Fruit fly (Drosophila melanogaster) whole organism, embryonic: Measurements from ENCODE around the gene fzy.

ENCODE experiments used
- B-H1 ChIP-seq: fragments of 200-800 bp; sonication (Bioruptor generic); IDR thresholded peaks from 3 replicates; pipeline ENCODE4 v1.3.6; 2022; ENCODE audit warnings: missing biosample characterization, missing genetic modification characterization
- BEAF-32 ChIP-seq: fragments of 200-800 bp; sonication (Bioruptor generic); optimal IDR thresholded peaks from 3 replicates; lab custom pipeline; 2017; ENCODE audit warnings: missing biosample characterization, missing genetic modification characterization, mild to moderate bottlenecking, moderate library complexity, missing genetic modification reagents
- CG10267 ChIP-seq: fragments of 200-800 bp; sonication (Bioruptor generic); optimal IDR thresholded peaks from 2 replicates; lab custom pipeline; 2018; ENCODE audit warnings: missing biosample characterization, mild to moderate bottlenecking, missing genetic modification characterization, moderate library complexity
- CG10462 ChIP-seq: fragments of 200-800 bp; sonication (Bioruptor generic); optimal IDR thresholded peaks from 2 replicates; lab custom pipeline; 2016; ENCODE audit warnings: missing biosample characterization, missing genetic modification characterization
- CG10565 ChIP-seq: fragments of 200-800 bp; sonication (Bioruptor generic); optimal IDR thresholded peaks from 3 replicates; lab custom pipeline; 2016; ENCODE audit warnings: missing biosample characterization, mild to moderate bottlenecking, missing genetic modification characterization
- CG10654 ChIP-seq: fragments of 200-800 bp; sonication (Bioruptor generic); optimal IDR thresholded peaks from 2 replicates; lab custom pipeline; 2016; ENCODE audit warnings: missing biosample characterization, missing genetic modification characterization
- CG11398 ChIP-seq: fragments of 200-800 bp; sonication (Bioruptor generic); optimal IDR thresholded peaks from 2 replicates; lab custom pipeline; 2016; ENCODE audit warnings: missing biosample characterization, missing genetic modification characterization
- CG12219 ChIP-seq: fragments of 200-800 bp; sonication (Bioruptor generic); optimal IDR thresholded peaks from 3 replicates; lab custom pipeline; 2018; ENCODE audit warnings: missing biosample characterization, mild to moderate bottlenecking, missing genetic modification characterization
- CG1233 ChIP-seq: fragments of 200-800 bp; sonication (Bioruptor generic); optimal IDR thresholded peaks from 4 replicates; lab custom pipeline; 2018; ENCODE audit warnings: missing biosample characterization, mild to moderate bottlenecking, missing genetic modification characterization
- CG1602 ChIP-seq: fragments of 200-800 bp; sonication (Bioruptor generic); optimal IDR thresholded peaks from 3 replicates; lab custom pipeline; 2016; ENCODE audit warnings: missing biosample characterization, missing genetic modification characterization
- CG1647 ChIP-seq: fragments of 200-800 bp; sonication (Bioruptor generic); optimal IDR thresholded peaks from 3 replicates; lab custom pipeline; 2016; ENCODE audit warnings: missing biosample characterization, missing genetic modification characterization
- CG17328 ChIP-seq: fragments of 200-800 bp; sonication (Bioruptor generic); IDR thresholded peaks from 2 replicates; pipeline ENCODE4 v1.3.6; 2022; ENCODE audit warnings: missing biosample characterization, missing genetic modification characterization
- CG17359 ChIP-seq: fragments of 200-800 bp; sonication (Bioruptor generic); optimal IDR thresholded peaks from 3 replicates; lab custom pipeline; 2018; ENCODE audit warnings: missing biosample characterization, mild to moderate bottlenecking, missing genetic modification characterization, moderate library complexity
- CG17361 ChIP-seq: fragments of 200-800 bp; sonication (Bioruptor generic); IDR thresholded peaks from 3 replicates; pipeline ENCODE4 v1.3.6; 2022; ENCODE audit warnings: missing biosample characterization, missing genetic modification characterization
- CG1792 ChIP-seq: fragments of 200-800 bp; sonication (Bioruptor generic); optimal IDR thresholded peaks from 2 replicates; lab custom pipeline; 2016; ENCODE audit warnings: missing biosample characterization, missing genetic modification characterization
- CG1832 ChIP-seq: fragments of 200-800 bp; sonication (Bioruptor generic); optimal IDR thresholded peaks from 2 replicates; lab custom pipeline; 2017; ENCODE audit warnings: missing biosample characterization, mild to moderate bottlenecking, missing genetic modification characterization, inconsistent platforms
- CG30020 ChIP-seq: fragments of 200-800 bp; optimal IDR thresholded peaks from 2 replicates; lab custom pipeline; 2019; ENCODE audit warnings: missing biosample characterization, mild to moderate bottlenecking, missing genetic modification characterization, moderate library complexity
- CG30403 ChIP-seq: fragments of 200-800 bp; sonication (Bioruptor generic); optimal IDR thresholded peaks from 3 replicates; lab custom pipeline; 2016; ENCODE audit warnings: missing biosample characterization, missing genetic modification characterization
- CG42726 ChIP-seq: fragments of 200-800 bp; sonication (Bioruptor generic); IDR thresholded peaks from 2 replicates; pipeline ENCODE4 v1.3.6; 2022; ENCODE audit warnings: missing biosample characterization, missing genetic modification characterization; ENCODE audit not compliant: partially characterized antibody
- CG4617 ChIP-seq: fragments of 200-800 bp; sonication (Bioruptor generic); optimal IDR thresholded peaks from 3 replicates; lab custom pipeline; 2016; ENCODE audit warnings: missing biosample characterization, missing genetic modification characterization, borderline replicate concordance
- CG8765 ChIP-seq: fragments of 200-800 bp; sonication (Bioruptor generic); IDR thresholded peaks from 2 replicates; pipeline ENCODE4 v1.3.6; 2022; ENCODE audit warnings: missing biosample characterization, missing genetic modification characterization
- D ChIP-seq, 2 experiments: fragments of 200-800 bp in 1 of 2; fragments of >200 bp in 1 of 2; sonication (Bioruptor generic) in 1 of 2; optimal IDR thresholded peaks; 2 replicates in 1 of 2; 3 replicates in 1 of 2; lab custom pipeline; 2017; ENCODE audit warnings: mild to moderate bottlenecking in 1 of 2, missing biosample characterization in 1 of 2, missing genetic modification characterization in 1 of 2, missing genetic modification reagents in 1 of 2
- HLH3B ChIP-seq: fragments of 200-800 bp; sonication (Bioruptor generic); IDR thresholded peaks from 2 replicates; pipeline ENCODE4 v1.3.6; 2022; ENCODE audit warnings: missing biosample characterization, missing genetic modification characterization
- Jarid2 ChIP-seq: fragments of 200-800 bp; sonication (Bioruptor generic); optimal IDR thresholded peaks from 3 replicates; lab custom pipeline; 2017; ENCODE audit warnings: mild to moderate bottlenecking, missing biosample characterization, missing genetic modification reagents, missing genetic modification characterization
- Lpt ChIP-seq: fragments of >200 bp; optimal IDR thresholded peaks from 2 replicates; lab custom pipeline; 2018; ENCODE audit warnings: missing biosample characterization, missing genetic modification characterization
- Poxn ChIP-seq: fragments of 200-800 bp; sonication (Bioruptor generic); IDR thresholded peaks from 2 replicates; pipeline ENCODE4 v1.3.6; 2022; ENCODE audit warnings: missing biosample characterization, missing genetic modification characterization
- Ptx1 ChIP-seq: fragments of 200-800 bp; sonication (Bioruptor generic); IDR thresholded peaks from 2 replicates; pipeline ENCODE4 v1.3.6; 2022; ENCODE audit warnings: missing biosample characterization, missing genetic modification characterization
- Sox102F ChIP-seq: fragments of 200-800 bp; sonication (Bioruptor generic); optimal IDR thresholded peaks from 2 replicates; lab custom pipeline; 2018; ENCODE audit warnings: missing biosample characterization, mild to moderate bottlenecking, missing genetic modification characterization, moderate library complexity
- Sry-β ChIP-seq: fragments of 200-800 bp; sonication (Bioruptor generic); optimal IDR thresholded peaks from 2 replicates; lab custom pipeline; 2018; ENCODE audit warnings: missing biosample characterization, mild to moderate bottlenecking, missing genetic modification characterization, moderate library complexity
- Ssrp ChIP-seq: fragments of 200-800 bp; sonication (Bioruptor generic); optimal IDR thresholded peaks from 2 replicates; lab custom pipeline; 2018; ENCODE audit warnings: missing biosample characterization, mild to moderate bottlenecking, missing genetic modification characterization, moderate library complexity
- ase ChIP-seq: fragments of 200-800 bp; sonication (Bioruptor generic); IDR thresholded peaks from 3 replicates; pipeline ENCODE4 v1.3.6; 2022; ENCODE audit warnings: missing biosample characterization, missing genetic modification characterization
- bsh ChIP-seq, 2 experiments: fragments of 200-800 bp; sonication (Bioruptor generic); optimal IDR thresholded peaks; 2 replicates each; lab custom pipeline; 2017 to 2018; ENCODE audit warnings: mild to moderate bottlenecking in 2 of 2, missing biosample characterization in 2 of 2, missing genetic modification characterization in 2 of 2, moderate library complexity in 1 of 2
- crc ChIP-seq: fragments of 200-800 bp; sonication (Bioruptor generic); optimal IDR thresholded peaks from 2 replicates; lab custom pipeline; 2016; ENCODE audit warnings: missing biosample characterization, missing genetic modification characterization
- disco-r ChIP-seq: fragments of 200-800 bp; sonication (Bioruptor generic); optimal IDR thresholded peaks from 2 replicates; lab custom pipeline; 2016; ENCODE audit warnings: missing biosample characterization, missing genetic modification characterization
- ems ChIP-seq: fragments of 200-800 bp; sonication (Bioruptor generic); optimal IDR thresholded peaks from 3 replicates; lab custom pipeline; 2016; ENCODE audit warnings: missing biosample characterization, missing genetic modification characterization
- gcm2 ChIP-seq: fragments of 200-800 bp; sonication (Bioruptor generic); optimal IDR thresholded peaks from 2 replicates; lab custom pipeline; 2016; ENCODE audit warnings: missing biosample characterization, missing genetic modification characterization
- gem ChIP-seq: fragments of 200-800 bp; sonication (Bioruptor generic); optimal IDR thresholded peaks from 2 replicates; lab custom pipeline; 2019; ENCODE audit warnings: missing biosample characterization, mild to moderate bottlenecking, missing genetic modification characterization, moderate library complexity
- grn ChIP-seq: fragments of 200-800 bp; sonication (Bioruptor generic); optimal IDR thresholded peaks from 3 replicates; lab custom pipeline; 2017; ENCODE audit warnings: missing biosample characterization, missing genetic modification characterization
- inv ChIP-seq: fragments of 200-800 bp; sonication (Bioruptor generic); IDR thresholded peaks from 2 replicates; pipeline ENCODE4 v1.3.6; 2022; ENCODE audit warnings: missing biosample characterization, missing genetic modification characterization; ENCODE audit not compliant: partially characterized antibody
- jigr1 ChIP-seq: fragments of 200-800 bp; sonication (Bioruptor generic); IDR thresholded peaks from 3 replicates; pipeline ENCODE4 v1.3.6; 2022; ENCODE audit warnings: missing biosample characterization, missing genetic modification characterization
- jing ChIP-seq: fragments of 200-800 bp; sonication (Bioruptor generic); optimal IDR thresholded peaks from 2 replicates; lab custom pipeline; 2018; ENCODE audit warnings: missing biosample characterization, mild to moderate bottlenecking, missing genetic modification characterization
- lmd ChIP-seq: fragments of 200-800 bp; sonication (Bioruptor generic); IDR thresholded peaks from 2 replicates; pipeline ENCODE4 v1.3.6; 2022; ENCODE audit warnings: missing biosample characterization, missing genetic modification characterization
- nom ChIP-seq: fragments of 200-800 bp; sonication (Bioruptor generic); optimal IDR thresholded peaks from 2 replicates; lab custom pipeline; 2017; ENCODE audit warnings: missing biosample characterization, missing genetic modification characterization, mild to moderate bottlenecking, moderate library complexity, missing genetic modification reagents
- schlank ChIP-seq: fragments of 200-800 bp; sonication (Bioruptor generic); optimal IDR thresholded peaks from 2 replicates; lab custom pipeline; 2018; ENCODE audit warnings: missing biosample characterization, mild to moderate bottlenecking, missing genetic modification characterization
- sr ChIP-seq: fragments of 200-800 bp; sonication (Bioruptor generic); IDR thresholded peaks from 3 replicates; pipeline ENCODE4 v1.3.6; 2022; ENCODE audit warnings: missing biosample characterization, missing genetic modification characterization
- vfl ChIP-seq: fragments of 200-800 bp; sonication (Bioruptor generic); optimal IDR thresholded peaks from 2 replicates; lab custom pipeline; 2016; ENCODE audit warnings: missing biosample characterization, missing genetic modification characterization
- vvl ChIP-seq: fragments of 200-800 bp; sonication (Bioruptor generic); IDR thresholded peaks from 2 replicates; pipeline ENCODE4 v1.3.6; 2022; ENCODE audit warnings: missing biosample characterization, missing genetic modification characterization
- wor ChIP-seq: fragments of 200-800 bp; sonication (Bioruptor generic); IDR thresholded peaks from 2 replicates; pipeline ENCODE4 v1.3.6; 2022; ENCODE audit warnings: missing biosample characterization, missing genetic modification characterization

The fzy gene

DNA sequence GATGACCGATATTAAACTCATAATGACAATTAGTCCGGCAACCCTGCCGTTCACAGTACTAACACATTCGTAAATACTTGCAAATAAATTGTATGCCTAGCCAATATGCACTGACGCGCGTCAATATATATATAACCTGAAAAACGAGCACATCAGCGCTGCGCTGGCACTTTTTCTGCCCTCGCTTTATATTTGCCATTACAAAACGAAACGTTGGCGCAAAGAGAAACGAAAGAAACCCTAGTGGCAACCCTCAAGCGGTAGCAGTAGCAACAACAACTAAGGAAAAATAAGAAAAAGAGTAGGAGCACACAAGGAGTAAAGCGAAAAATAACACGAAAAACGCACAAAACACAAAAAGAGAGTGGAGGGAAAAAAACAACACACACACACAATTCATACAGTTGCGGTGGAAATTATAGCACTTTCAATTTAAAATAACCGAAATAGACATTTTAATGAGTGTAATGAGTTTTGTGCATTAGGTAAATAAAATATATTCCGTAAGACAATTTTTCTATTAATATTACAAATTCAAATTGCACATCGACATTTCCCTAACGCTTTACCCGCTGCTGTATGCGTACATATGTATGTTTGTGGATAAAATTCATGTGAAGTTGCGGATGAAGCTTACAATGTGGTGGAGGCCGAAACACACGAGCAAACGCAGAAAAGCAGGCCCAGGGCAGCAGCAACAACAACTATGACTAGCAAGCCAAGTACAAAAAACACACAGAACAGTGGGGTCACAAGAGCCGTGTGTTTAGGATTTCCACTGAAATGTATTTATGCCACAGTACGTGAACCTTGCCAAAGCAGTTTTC, 40.2 kb downstream of the fzy start (continued):
- TF ChIP-seq gem (tag; lab: Kevin White, UChicago): peak; percentile 100
- TF ChIP-seq vvl (GFP tag; lab: Robert Waterston, UW): peak; percentile 100
- TF ChIP-seq sr (GFP tag; lab: Robert Waterston, UW): peak; percentile 93
- TF ChIP-seq inv: no peak
- peak; percentile 98 for TF ChIP-seq crc (GFP tag; lab: Kevin White, UChicago)
- TF ChIP-seq CG4617: peak; percentile 98
- TF ChIP-seq bsh (GFP tag; optimal IDR thresholded peaks at IDR 0.05; lab: Kevin White, UChicago): peak; percentile 97 to 99
- no peak for TF ChIP-seq CG1832 (GFP tag; lab: Kevin White, UChicago)
- peak; percentile 95 for TF ChIP-seq Jarid2 (GFP tag; lab: Kevin White, UChicago)
- TF ChIP-seq CG17361 (GFP tag; lab: Robert Waterston, UW): peak; percentile 97
- peak; percentile 99 for TF ChIP-seq CG1233 (GFP tag; lab: Kevin White, UChicago)
- TF ChIP-seq Sox102F (GFP tag; lab: Kevin White, UChicago): peak; percentile 99
- no peak; the same call in 1 of the 2 replicates for TF ChIP-seq CG42726 (GFP tag; lab: Robert Waterston, UW)
- peak; percentile 96 for TF ChIP-seq CG1792 (GFP tag; lab: Kevin White, UChicago)
- peak; percentile 99 for TF ChIP-seq CG30403
- peak; percentile 97 for TF ChIP-seq CG10654
- TF ChIP-seq schlank (tag; lab: Kevin White, UChicago): peak; percentile 98
- TF ChIP-seq CG10565: peak; percentile 93
- peak; percentile 71 for TF ChIP-seq Sry-β (GFP tag; lab: Kevin White, UChicago)
- peak; percentile 99 for TF ChIP-seq CG1602 (GFP tag; lab: Kevin White, UChicago)
- TF ChIP-seq CG11398 (GFP tag; lab: Kevin White, UChicago): peak; percentile 97
- TF ChIP-seq CG12219 (GFP tag; lab: Kevin White, UChicago): peak; percentile 99
- peak; percentile 98 for TF ChIP-seq B-H1 (GFP tag; lab: Robert Waterston, UW)
- peak; percentile 97 for TF ChIP-seq disco-r (GFP tag; lab: Kevin White, UChicago)
- peak; percentile 98 for TF ChIP-seq wor
- peak; percentile 98 for TF ChIP-seq vfl (GFP tag; lab: Kevin White, UChicago)
- peak; percentile 99 for TF ChIP-seq nom
- peak; percentile 99 for TF ChIP-seq CG17328 (GFP tag; lab: Robert Waterston, UW)
- TF ChIP-seq CG8765 (GFP tag; lab: Robert Waterston, UW): peak; percentile 97
- peak; percentile 99 for TF ChIP-seq CG17359
- no peak for TF ChIP-seq BEAF-32 (GFP tag; lab: Kevin White, UChicago)
- peak; percentile 88 for TF ChIP-seq grn
- peak; percentile 98 for TF ChIP-seq ase (GFP tag; lab: Robert Waterston, UW)
- peak; percentile 89 for TF ChIP-seq CG30020 (tag; lab: Kevin White, UChicago)
- peak; percentile 98 for TF ChIP-seq CG10462 (GFP tag; lab: Kevin White, UChicago)
- TF ChIP-seq gcm2 (GFP tag; lab: Kevin White, UChicago): peak; percentile 99
- TF ChIP-seq jing (GFP tag; lab: Kevin White, UChicago): peak; percentile 97
- peak; percentile 97 for TF ChIP-seq CG10267 (tag; lab: Kevin White, UChicago)
- TF ChIP-seq D (optimal IDR thresholded peaks at IDR 0.05; lab: Kevin White, UChicago): no peak
- peak; percentile 99 for TF ChIP-seq D (GFP tag; optimal IDR thresholded peaks at IDR 0.05; lab: Kevin White, UChicago)
- no peak for TF ChIP-seq Lpt
- TF ChIP-seq Ssrp (tag; lab: Kevin White, UChicago): peak; percentile 99
- peak; percentile 99 for TF ChIP-seq ems
- peak; percentile 95 for TF ChIP-seq Poxn (GFP tag; lab: Robert Waterston, UW)
- TF ChIP-seq CG1647 (GFP tag; lab: Kevin White, UChicago): peak; percentile 98
- peak; percentile 99 for TF ChIP-seq HLH3B (GFP tag; lab: Robert Waterston, UW)
- TF ChIP-seq Ptx1 (GFP tag; lab: Robert Waterston, UW): peak; percentile 98
- TF ChIP-seq lmd (GFP tag; lab: Robert Waterston, UW): peak; percentile 99
- TF ChIP-seq jigr1: peak; percentile 96
